Fruit fly (Drosophila melanogaster) whole organism, embryonic: ENCODE results near the gene smg.

ENCODE experiments used
- Antp ChIP-seq: fragments of 200-800 bp; sonication (Bioruptor generic); optimal IDR thresholded peaks from 3 replicates; lab custom pipeline; 2016; ENCODE audit warnings: missing biosample characterization, missing genetic modification characterization
- BtbVII ChIP-seq: fragments of 200-800 bp; sonication (Bioruptor generic); optimal IDR thresholded peaks from 3 replicates; lab custom pipeline; 2017; ENCODE audit warnings: missing biosample characterization, mild to moderate bottlenecking, missing genetic modification characterization
- CG11093 ChIP-seq: fragments of 200-800 bp; sonication (Bioruptor generic); IDR thresholded peaks from 3 replicates; pipeline ENCODE4 v1.3.6; 2022; ENCODE audit warnings: missing biosample characterization, missing genetic modification characterization
- CG14965 ChIP-seq: fragments of 200-800 bp; sonication (Bioruptor generic); optimal IDR thresholded peaks from 2 replicates; lab custom pipeline; 2016; ENCODE audit warnings: missing biosample characterization, missing genetic modification characterization, borderline replicate concordance
- CG1529 ChIP-seq: fragments of 200-800 bp; sonication (Bioruptor generic); optimal IDR thresholded peaks from 3 replicates; lab custom pipeline; 2018; ENCODE audit warnings: missing biosample characterization, missing genetic modification characterization
- CG1602 ChIP-seq: fragments of 200-800 bp; sonication (Bioruptor generic); optimal IDR thresholded peaks from 3 replicates; lab custom pipeline; 2016; ENCODE audit warnings: missing biosample characterization, missing genetic modification characterization
- CG1647 ChIP-seq: fragments of 200-800 bp; sonication (Bioruptor generic); optimal IDR thresholded peaks from 3 replicates; lab custom pipeline; 2016; ENCODE audit warnings: missing biosample characterization, missing genetic modification characterization
- CG17802 ChIP-seq: fragments of 200-800 bp; sonication (Bioruptor generic); optimal IDR thresholded peaks from 2 replicates; lab custom pipeline; 2018; ENCODE audit warnings: missing biosample characterization, mild to moderate bottlenecking, missing genetic modification characterization, moderate library complexity
- CG2116 ChIP-seq: fragments of 200-800 bp; sonication (Bioruptor generic); optimal IDR thresholded peaks from 3 replicates; lab custom pipeline; 2018; ENCODE audit warnings: missing biosample characterization, mild to moderate bottlenecking, missing genetic modification characterization
- CG2202 ChIP-seq: fragments of 200-800 bp; sonication (Bioruptor generic); optimal IDR thresholded peaks from 2 replicates; lab custom pipeline; 2018; ENCODE audit warnings: missing biosample characterization, mild to moderate bottlenecking, missing genetic modification characterization
- CG31441 ChIP-seq: fragments of 200-800 bp; sonication (Bioruptor generic); IDR thresholded peaks from 2 replicates; pipeline ENCODE4 v1.3.6; 2022; ENCODE audit warnings: missing biosample characterization, missing genetic modification characterization
- CG4282 ChIP-seq: fragments of 200-800 bp; sonication (Bioruptor generic); optimal IDR thresholded peaks from 2 replicates; lab custom pipeline; 2016; ENCODE audit warnings: missing biosample characterization, missing genetic modification characterization
- CG4707 ChIP-seq: fragments of 200-800 bp; sonication (Bioruptor generic); optimal IDR thresholded peaks from 2 replicates; lab custom pipeline; 2018; ENCODE audit warnings: missing biosample characterization, mild to moderate bottlenecking, missing genetic modification characterization, moderate library complexity
- CG4854 ChIP-seq: fragments of 200-800 bp; sonication (Bioruptor generic); optimal IDR thresholded peaks from 2 replicates; lab custom pipeline; 2016; ENCODE audit warnings: missing biosample characterization, missing genetic modification characterization, inconsistent platforms
- CG6254 ChIP-seq: fragments of 200-800 bp; sonication (Bioruptor generic); optimal IDR thresholded peaks from 3 replicates; lab custom pipeline; 2017; ENCODE audit warnings: mild to moderate bottlenecking, missing biosample characterization, missing genetic modification reagents, missing genetic modification characterization
- CG7271 ChIP-seq: fragments of 200-800 bp; sonication (Bioruptor generic); optimal IDR thresholded peaks from 2 replicates; lab custom pipeline; 2018; ENCODE audit warnings: missing biosample characterization, mild to moderate bottlenecking, missing genetic modification characterization, moderate library complexity
- CG7357 ChIP-seq: fragments of 200-800 bp; sonication (Bioruptor generic); IDR thresholded peaks from 3 replicates; pipeline ENCODE4 v1.3.6; 2022; ENCODE audit warnings: missing biosample characterization, missing genetic modification characterization
- CG7928 ChIP-seq: fragments of 200-800 bp; sonication (Bioruptor generic); optimal IDR thresholded peaks from 2 replicates; lab custom pipeline; 2017; ENCODE audit warnings: missing biosample characterization, mild to moderate bottlenecking, missing genetic modification characterization
- CG7987 ChIP-seq: fragments of 200-800 bp; sonication (Bioruptor generic); optimal IDR thresholded peaks from 2 replicates; lab custom pipeline; 2018; ENCODE audit warnings: missing biosample characterization, mild to moderate bottlenecking, missing genetic modification characterization, moderate library complexity
- CG8765 ChIP-seq: fragments of 200-800 bp; sonication (Bioruptor generic); IDR thresholded peaks from 2 replicates; pipeline ENCODE4 v1.3.6; 2022; ENCODE audit warnings: missing biosample characterization, missing genetic modification characterization
- CrebB ChIP-seq: fragments of 200-800 bp; sonication (Bioruptor generic); optimal IDR thresholded peaks from 3 replicates; lab custom pipeline; 2018; ENCODE audit warnings: missing biosample characterization, mild to moderate bottlenecking, missing genetic modification characterization
- E2f2 ChIP-seq: fragments of 200-800 bp; sonication (Bioruptor generic); IDR thresholded peaks from 2 replicates; pipeline ENCODE4 v1.3.6; 2022; ENCODE audit warnings: missing biosample characterization, missing genetic modification characterization
- Ets65A ChIP-seq: fragments of 200-800 bp; sonication (Bioruptor generic); peaks from one replicate; lab custom pipeline; 2016; ENCODE audit warnings: missing biosample characterization, missing genetic modification characterization
- HmgZ ChIP-seq: fragments of 200-800 bp; sonication (Bioruptor generic); optimal IDR thresholded peaks from 2 replicates; lab custom pipeline; 2018; ENCODE audit warnings: missing biosample characterization, mild to moderate bottlenecking, missing genetic modification characterization
- MTF-1 ChIP-seq: fragments of 200-800 bp; sonication (Bioruptor generic); optimal IDR thresholded peaks from 2 replicates; lab custom pipeline; 2018; ENCODE audit warnings: missing biosample characterization, mild to moderate bottlenecking, missing genetic modification characterization, borderline replicate concordance
- Pdp1 ChIP-seq, 2 experiments: fragments of 200-800 bp; sonication (Bioruptor generic); optimal IDR thresholded peaks; 3 replicates each; lab custom pipeline; 2016; ENCODE audit warnings: missing biosample characterization in 2 of 2, missing genetic modification characterization in 2 of 2, mild to moderate bottlenecking in 1 of 2, moderate library complexity in 1 of 2
- Rfx ChIP-seq: fragments of 200-800 bp; sonication (Bioruptor generic); IDR thresholded peaks from 2 replicates; pipeline ENCODE4 v1.3.6; 2022; ENCODE audit warnings: missing biosample characterization, missing genetic modification characterization
- Six4 ChIP-seq: fragments of 200-800 bp; sonication (Bioruptor generic); optimal IDR thresholded peaks from 2 replicates; lab custom pipeline; 2016; ENCODE audit warnings: missing biosample characterization, missing genetic modification characterization
- Spps ChIP-seq: fragments of 200-800 bp; sonication (Bioruptor generic); optimal IDR thresholded peaks from 2 replicates; lab custom pipeline; 2018; ENCODE audit warnings: missing biosample characterization, mild to moderate bottlenecking, missing genetic modification characterization
- Stat92E ChIP-seq, 3 experiments: fragments of >200 bp in 2 of 3; fragments of 200-800 bp in 1 of 3; sonication (Bioruptor generic) in 1 of 3; optimal IDR thresholded peaks; 2 replicates each; lab custom pipeline; 2017 to 2019; ENCODE audit warnings: missing biosample characterization in 3 of 3, missing genetic modification characterization in 3 of 3, mild to moderate bottlenecking in 1 of 3, moderate library complexity in 1 of 3
- Taf1 ChIP-seq: fragments of 200-800 bp; sonication (Bioruptor generic); IDR thresholded peaks from 2 replicates; pipeline ENCODE4 v1.3.6; 2022; ENCODE audit warnings: missing biosample characterization, missing genetic modification characterization
- Xbp1 ChIP-seq: fragments of 200-800 bp; sonication (Bioruptor generic); optimal IDR thresholded peaks from 3 replicates; lab custom pipeline; 2016; ENCODE audit warnings: missing biosample characterization, mild to moderate bottlenecking, missing genetic modification characterization
- az2 ChIP-seq: fragments of 200-800 bp; sonication (Bioruptor generic); optimal IDR thresholded peaks from 3 replicates; lab custom pipeline; 2016; ENCODE audit warnings: missing biosample characterization, missing genetic modification characterization
- croc ChIP-seq: fragments of 200-800 bp; sonication (Bioruptor generic); conservative IDR thresholded peaks from 3 replicates; pipeline ENCODE4 v1.3.6; 2022; ENCODE audit warnings: missing biosample characterization, missing genetic modification characterization
- disco-r ChIP-seq: fragments of 200-800 bp; sonication (Bioruptor generic); optimal IDR thresholded peaks from 2 replicates; lab custom pipeline; 2016; ENCODE audit warnings: missing biosample characterization, missing genetic modification characterization
- exex ChIP-seq: fragments of 200-800 bp; sonication (Bioruptor generic); optimal IDR thresholded peaks from 4 replicates; lab custom pipeline; 2018; ENCODE audit warnings: missing biosample characterization, mild to moderate bottlenecking, missing genetic modification characterization, moderate library complexity
- fu2 ChIP-seq: fragments of 200-800 bp; sonication (Bioruptor generic); optimal IDR thresholded peaks from 2 replicates; lab custom pipeline; 2016; ENCODE audit warnings: missing biosample characterization, missing genetic modification characterization
- gsb ChIP-seq: fragments of 200-800 bp; sonication (Bioruptor generic); IDR thresholded peaks from 2 replicates; pipeline ENCODE4 v1.3.6; 2022; ENCODE audit warnings: missing biosample characterization, missing genetic modification characterization
- her ChIP-seq: fragments of 200-800 bp; sonication (Bioruptor generic); optimal IDR thresholded peaks from 2 replicates; lab custom pipeline; 2016; ENCODE audit warnings: missing biosample characterization, missing genetic modification characterization
- hkb ChIP-seq, 2 experiments: fragments of 200-800 bp in 1 of 2; fragments of >200 bp in 1 of 2; sonication (Bioruptor generic) in 1 of 2; IDR thresholded peaks in 1 of 2; optimal IDR thresholded peaks in 1 of 2; 2 replicates each; pipeline versions ENCODE4 v1.3.6 to Lab custom; 2017 to 2022; ENCODE audit warnings: missing biosample characterization in 1 of 2, missing genetic modification characterization in 1 of 2
- jing ChIP-seq: fragments of 200-800 bp; sonication (Bioruptor generic); optimal IDR thresholded peaks from 2 replicates; lab custom pipeline; 2018; ENCODE audit warnings: missing biosample characterization, mild to moderate bottlenecking, missing genetic modification characterization
- jumu ChIP-seq: fragments of 200-800 bp; sonication (Bioruptor generic); optimal IDR thresholded peaks from 3 replicates; lab custom pipeline; 2016; ENCODE audit warnings: missing biosample characterization, missing genetic modification characterization
- kni ChIP-seq: fragments of 200-800 bp; sonication (Bioruptor generic); optimal IDR thresholded peaks from 3 replicates; lab custom pipeline; 2017; ENCODE audit warnings: mild to moderate bottlenecking, missing biosample characterization, missing genetic modification reagents, missing genetic modification characterization
- lola ChIP-seq, 3 experiments: fragments of >200 bp in 2 of 3; fragments of 200-800 bp in 1 of 3; sonication (Bioruptor generic) in 1 of 3; optimal IDR thresholded peaks; 2 replicates each; lab custom pipeline; 2017 to 2019; ENCODE audit warnings: missing biosample characterization in 3 of 3, missing genetic modification characterization in 3 of 3, mild to moderate bottlenecking in 1 of 3, moderate library complexity in 1 of 3
- maf-S ChIP-seq: fragments of 200-800 bp; sonication (Bioruptor generic); optimal IDR thresholded peaks from 2 replicates; lab custom pipeline; 2016; ENCODE audit warnings: missing biosample characterization, missing genetic modification characterization
- mirr ChIP-seq: fragments of 200-800 bp; sonication (Bioruptor generic); optimal IDR thresholded peaks from 3 replicates; lab custom pipeline; 2018; ENCODE audit warnings: missing biosample characterization, mild to moderate bottlenecking, missing genetic modification characterization
- phol ChIP-seq: fragments of 200-800 bp; sonication (Bioruptor generic); optimal IDR thresholded peaks from 3 replicates; lab custom pipeline; 2018; ENCODE audit warnings: missing biosample characterization, mild to moderate bottlenecking, missing genetic modification characterization, moderate library complexity
- sd ChIP-seq: fragments of 200-800 bp; sonication (Bioruptor generic); optimal IDR thresholded peaks from 3 replicates; lab custom pipeline; 2018; ENCODE audit warnings: missing biosample characterization, mild to moderate bottlenecking, missing genetic modification characterization, moderate library complexity
- sens ChIP-seq: fragments of 200-800 bp; sonication (Bioruptor generic); peaks from one replicate; lab custom pipeline; 2016; ENCODE audit warnings: missing biosample characterization, missing genetic modification characterization
- zen ChIP-seq: fragments of 200-800 bp; sonication (Bioruptor generic); optimal IDR thresholded peaks from 3 replicates; lab custom pipeline; 2018; ENCODE audit warnings: missing biosample characterization, mild to moderate bottlenecking, missing genetic modification characterization, moderate library complexity

Gene smg

DNA sequence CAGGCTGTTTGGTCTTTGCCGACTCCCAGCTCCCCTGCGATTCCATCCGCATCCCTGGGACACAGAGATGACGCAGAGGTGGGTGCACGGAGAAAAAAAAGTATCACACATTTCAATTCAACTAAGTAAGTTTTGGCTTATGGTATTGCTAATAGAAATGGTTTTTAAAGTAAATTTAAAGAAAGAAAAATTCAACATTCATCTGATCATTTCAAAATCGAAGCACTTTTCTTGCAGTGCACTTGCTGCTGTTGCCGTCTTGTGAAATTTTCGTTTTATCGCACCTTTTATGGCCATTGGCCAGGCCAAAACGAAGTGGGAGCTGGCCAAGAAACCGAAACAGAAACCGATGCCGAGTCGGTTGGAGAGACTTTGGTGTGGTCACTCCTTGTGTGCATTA is 47.5 kb upstream of the smg start (continued):
- peak; percentile 81 for TF ChIP-seq zen (tag; lab: Kevin White, UChicago)
- peak; percentile 72; the same call in 1 of the 2 replicates for TF ChIP-seq Rfx (GFP tag; lab: Robert Waterston, UW)
- peak; percentile 44 for TF ChIP-seq CG1647
- TF ChIP-seq CG14965: peak; percentile 10
- TF ChIP-seq HmgZ (tag; lab: Kevin White, UChicago): no peak
- TF ChIP-seq CG4707 (GFP tag; lab: Kevin White, UChicago): no peak
- TF ChIP-seq CG8765 (GFP tag; lab: Robert Waterston, UW): peak; percentile 83
- TF ChIP-seq CG1602 (GFP tag; lab: Kevin White, UChicago): peak; percentile 46
- no peak for TF ChIP-seq mirr
- peak; percentile 67 for TF ChIP-seq CG6254
- TF ChIP-seq Xbp1: peak; percentile 54
- no peak for TF ChIP-seq CrebB (tag; lab: Kevin White, UChicago)
- TF ChIP-seq CG7271 (tag; lab: Kevin White, UChicago): peak; percentile 68
- TF ChIP-seq Stat92E (GFP tag; optimal IDR thresholded peaks at IDR 0.05; lab: Kevin White, UChicago): no peak
- TF ChIP-seq Spps (tag; lab: Kevin White, UChicago): peak; percentile 37
- TF ChIP-seq jumu: no peak
- TF ChIP-seq Antp (GFP tag; lab: Kevin White, UChicago): peak; percentile 63
- peak; percentile 11 for TF ChIP-seq BtbVII
- peak; percentile 55; the same call in 2 of the 3 replicates for TF ChIP-seq croc
- TF ChIP-seq her (GFP tag; lab: Kevin White, UChicago): peak; percentile 18
- no peak for TF ChIP-seq kni (GFP tag; lab: Kevin White, UChicago)
- no peak for TF ChIP-seq Taf1
- TF ChIP-seq E2f2 (GFP tag; lab: Robert Waterston, UW): peak; percentile 48
- peak; percentile 63; the same call in 2 of the 3 replicates for TF ChIP-seq CG11093 (GFP tag; lab: Robert Waterston, UW)
- TF ChIP-seq maf-S (GFP tag; lab: Kevin White, UChicago): no peak
- TF ChIP-seq CG4854 (GFP tag; lab: Kevin White, UChicago): peak; percentile 30
- peak; percentile 14 for TF ChIP-seq CG1529
- no peak for TF ChIP-seq hkb (optimal IDR thresholded peaks at IDR 0.05; lab: Kevin White, UChicago)
- TF ChIP-seq hkb (GFP tag; IDR thresholded peaks at IDR 0.05; lab: Robert Waterston, UW): peak; percentile 90
- TF ChIP-seq disco-r (GFP tag; lab: Kevin White, UChicago): no peak
- TF ChIP-seq CG2116 (GFP tag; lab: Kevin White, UChicago): no peak
- TF ChIP-seq az2 (GFP tag; lab: Kevin White, UChicago): peak; percentile 56
- peak; percentile 97 for TF ChIP-seq Ets65A (GFP tag; lab: Kevin White, UChicago)
- no peak for TF ChIP-seq fu2 (GFP tag; lab: Kevin White, UChicago)
- TF ChIP-seq phol (tag; lab: Kevin White, UChicago): peak; percentile 73
- TF ChIP-seq gsb (GFP tag; lab: Robert Waterston, UW): peak; percentile 59
- no peak for TF ChIP-seq CG2202
- TF ChIP-seq CG7357 (GFP tag; lab: Robert Waterston, UW): peak; percentile 42; the same call in 1 of the 3 replicates
- TF ChIP-seq CG17802 (tag; lab: Kevin White, UChicago): peak; percentile 44
- peak; percentile 59 to 75 for TF ChIP-seq Pdp1 (GFP tag; optimal IDR thresholded peaks at IDR 0.05; lab: Kevin White, UChicago)
- TF ChIP-seq CG31441 (GFP tag; lab: Robert Waterston, UW): peak; percentile 70
- no peak for TF ChIP-seq sd (tag; lab: Kevin White, UChicago)
- TF ChIP-seq jing (GFP tag; lab: Kevin White, UChicago): no peak
- peak; percentile 53 for TF ChIP-seq Six4 (GFP tag; lab: Kevin White, UChicago)
- no peak for TF ChIP-seq CG7987
- TF ChIP-seq lola (GFP tag; optimal IDR thresholded peaks at IDR 0.05; lab: Kevin White, UChicago): peak in 1 of 3 experiments; percentile 50
- peak; percentile 94 for TF ChIP-seq sens (GFP tag; lab: Kevin White, UChicago)
- TF ChIP-seq exex: no peak
- peak; percentile 40 for TF ChIP-seq MTF-1 (GFP tag; lab: Kevin White, UChicago)
- TF ChIP-seq CG4282 (GFP tag; lab: Kevin White, UChicago): no peak
- TF ChIP-seq CG7928 (GFP tag; lab: Kevin White, UChicago): no peak
